Worm (Caenorhabditis elegans) whole organism, late embryonic: ENCODE results near the gene C45H4.18.

Experiments
- C08G9.2 ChIP-seq: sonication (generic microtip); optimal IDR thresholded peaks from 2 replicates; lab custom pipeline; 2016; ENCODE audit warnings: mild to moderate bottlenecking, missing genetic modification characterization, moderate library complexity, missing compliant biosample characterization
- K02D7.2 ChIP-seq: sonication (generic microtip); optimal IDR thresholded peaks from 2 replicates; lab custom pipeline; 2017; ENCODE audit warnings: mild to moderate bottlenecking, missing genetic modification characterization, missing compliant biosample characterization
- Y22D7AL.16 ChIP-seq: sonication (generic microtip); optimal IDR thresholded peaks from 2 replicates; lab custom pipeline; 2016; ENCODE audit warnings: missing genetic modification characterization, missing compliant biosample characterization
- ahr-1 ChIP-seq: sonication (generic microtip); optimal IDR thresholded peaks from 2 replicates; lab custom pipeline; 2016; ENCODE audit warnings: missing genetic modification characterization, missing compliant biosample characterization
- ceh-14 ChIP-seq: sonication (generic microtip); optimal IDR thresholded peaks from 2 replicates; lab custom pipeline; 2016; ENCODE audit warnings: missing genotype, missing genetic modification characterization, missing compliant biosample characterization
- ceh-18 ChIP-seq: sonication (generic microtip); optimal IDR thresholded peaks from 2 replicates; lab custom pipeline; 2016; ENCODE audit warnings: missing genetic modification characterization, missing compliant biosample characterization
- ceh-19 ChIP-seq: fragments of 200-800 bp; sonication (Bioruptor generic); optimal IDR thresholded peaks from 2 replicates; lab custom pipeline; 2018; ENCODE audit warnings: mild to moderate bottlenecking, missing genetic modification characterization, missing compliant biosample characterization
- ceh-22 ChIP-seq: sonication (generic microtip); optimal IDR thresholded peaks from 2 replicates; lab custom pipeline; 2017; ENCODE audit warnings: missing biosample characterization, missing genetic modification characterization
- ceh-24 ChIP-seq: sonication (generic microtip); optimal IDR thresholded peaks from 2 replicates; lab custom pipeline; 2016; ENCODE audit warnings: mild to moderate bottlenecking, missing genetic modification characterization, missing compliant biosample characterization
- ceh-31 ChIP-seq: sonication (generic microtip); optimal IDR thresholded peaks from 2 replicates; lab custom pipeline; 2016; ENCODE audit warnings: missing genetic modification characterization, missing compliant biosample characterization
- ceh-34 ChIP-seq: sonication (generic microtip); optimal IDR thresholded peaks from 2 replicates; lab custom pipeline; 2016; ENCODE audit warnings: mild to moderate bottlenecking, missing genetic modification characterization, missing compliant biosample characterization
- ceh-45 ChIP-seq: fragments of 200-800 bp; sonication (Bioruptor generic); IDR thresholded peaks from 2 replicates; pipeline ENCODE4 v1.3.6; 2022; ENCODE audit warnings: missing genetic modification reagents, missing genetic modification characterization, missing compliant biosample characterization
- ceh-48 ChIP-seq: sonication (generic microtip); optimal IDR thresholded peaks from 2 replicates; lab custom pipeline; 2016; ENCODE audit warnings: missing genetic modification characterization, inconsistent platforms, missing compliant biosample characterization
- ceh-6 ChIP-seq: fragments of 200-800 bp; sonication (Bioruptor generic); optimal IDR thresholded peaks from 2 replicates; lab custom pipeline; 2018; ENCODE audit warnings: mild to moderate bottlenecking, missing genetic modification characterization, missing compliant biosample characterization
- che-1 ChIP-seq: sonication (generic microtip); optimal IDR thresholded peaks from 2 replicates; lab custom pipeline; 2016; ENCODE audit warnings: mild to moderate bottlenecking, missing genetic modification characterization, missing compliant biosample characterization
- dmd-4 ChIP-seq: sonication (generic microtip); optimal IDR thresholded peaks from 2 replicates; lab custom pipeline; 2016; ENCODE audit warnings: borderline replicate concordance, missing genetic modification characterization, missing compliant biosample characterization
- elt-4 ChIP-seq: sonication (generic microtip); optimal IDR thresholded peaks from 2 replicates; lab custom pipeline; 2016; ENCODE audit warnings: missing genetic modification characterization, missing compliant biosample characterization
- eyg-1 ChIP-seq: sonication (generic microtip); optimal IDR thresholded peaks from 2 replicates; lab custom pipeline; 2016; ENCODE audit warnings: missing genotype, missing genetic modification characterization, missing compliant biosample characterization
- gmeb-2 ChIP-seq: sonication (generic microtip); optimal IDR thresholded peaks from 2 replicates; lab custom pipeline; 2016; ENCODE audit warnings: missing genetic modification characterization, inconsistent platforms, missing compliant biosample characterization
- hlh-30 ChIP-seq: sonication (generic microtip); optimal IDR thresholded peaks from 2 replicates; lab custom pipeline; 2017; ENCODE audit warnings: antibody characterized with exemption, missing genetic modification characterization, missing compliant biosample characterization; ENCODE audit not compliant: insufficient read depth
- hlh-6 ChIP-seq: sonication (generic microtip); optimal IDR thresholded peaks from 2 replicates; lab custom pipeline; 2016; ENCODE audit warnings: missing genotype, missing genetic modification characterization, missing compliant biosample characterization
- hlh-8 ChIP-seq: sonication (generic microtip); optimal IDR thresholded peaks from 2 replicates; lab custom pipeline; 2016; ENCODE audit warnings: missing genotype, missing genetic modification characterization, missing compliant biosample characterization
- mec-3 ChIP-seq: sonication (generic microtip); optimal IDR thresholded peaks from 2 replicates; lab custom pipeline; 2016; ENCODE audit warnings: borderline replicate concordance, missing genetic modification characterization, missing compliant biosample characterization
- nfya-1 ChIP-seq: sonication (generic microtip); optimal IDR thresholded peaks from 2 replicates; lab custom pipeline; 2017; ENCODE audit warnings: missing genetic modification characterization, mild to moderate bottlenecking, missing compliant biosample characterization, antibody characterized with exemption, moderate library complexity
- nhr-232 ChIP-seq: sonication (generic microtip); optimal IDR thresholded peaks from 2 replicates; lab custom pipeline; 2016; ENCODE audit warnings: missing genetic modification characterization, missing compliant biosample characterization
- pag-3 ChIP-seq: sonication (generic microtip); optimal IDR thresholded peaks from 2 replicates; lab custom pipeline; 2016; ENCODE audit warnings: missing compliant biosample characterization, missing genetic modification characterization, borderline replicate concordance
- pha-2 ChIP-seq: sonication (generic microtip); optimal IDR thresholded peaks from 2 replicates; lab custom pipeline; 2017; ENCODE audit warnings: mild to moderate bottlenecking, missing genetic modification characterization, missing compliant biosample characterization
- pqm-1 ChIP-seq: sonication (generic microtip); optimal IDR thresholded peaks from 2 replicates; lab custom pipeline; 2016; ENCODE audit warnings: missing genetic modification characterization, missing compliant biosample characterization
- ref-2 ChIP-seq: sonication (generic microtip); optimal IDR thresholded peaks from 2 replicates; lab custom pipeline; 2016; ENCODE audit warnings: missing genetic modification characterization, missing compliant biosample characterization
- sox-2 ChIP-seq: fragments of 200-800 bp; sonication (Bioruptor generic); IDR thresholded peaks from 2 replicates; pipeline ENCODE4 v1.3.6; 2022; ENCODE audit warnings: missing genetic modification reagents, missing genetic modification characterization, missing compliant biosample characterization
- sox-4 ChIP-seq: sonication (generic microtip); optimal IDR thresholded peaks from 2 replicates; lab custom pipeline; 2017; ENCODE audit warnings: mild to moderate bottlenecking, missing genetic modification characterization, inconsistent platforms, missing compliant biosample characterization
- tbx-2 ChIP-seq: sonication (generic microtip); optimal IDR thresholded peaks from 2 replicates; lab custom pipeline; 2016; ENCODE audit warnings: missing genetic modification characterization, missing compliant biosample characterization
- tbx-7 ChIP-seq: sonication (generic microtip); optimal IDR thresholded peaks from 2 replicates; lab custom pipeline; 2016; ENCODE audit warnings: missing genotype, missing genetic modification characterization, missing compliant biosample characterization
- unc-3 ChIP-seq, 2 experiments: fragments of 200-800 bp in 1 of 2; sonication (Bioruptor generic) in 1 of 2; sonication (generic microtip) in 1 of 2; conservative IDR thresholded peaks in 1 of 2; optimal IDR thresholded peaks in 1 of 2; 2 replicates each; pipeline versions ENCODE4 v1.3.6 to Lab custom; 2016 to 2022; ENCODE audit warnings: missing compliant biosample characterization in 2 of 2, missing genetic modification characterization in 2 of 2, missing genetic modification reagents in 1 of 2
- unc-42 ChIP-seq: sonication (generic microtip); optimal IDR thresholded peaks from 2 replicates; lab custom pipeline; 2016; ENCODE audit warnings: missing genotype, missing genetic modification characterization, missing compliant biosample characterization
- unc-55 ChIP-seq: sonication (generic microtip); optimal IDR thresholded peaks from 2 replicates; lab custom pipeline; 2017; ENCODE audit warnings: missing biosample characterization, missing genetic modification reagents, missing genetic modification characterization
- unc-86 ChIP-seq: sonication (generic microtip); optimal IDR thresholded peaks from 2 replicates; lab custom pipeline; 2016; ENCODE audit warnings: missing genetic modification characterization, missing compliant biosample characterization

C45H4.18 gene

ce11 chrV:2133512-2133911 lies 41.8 kb upstream of the C45H4.18 start:
- TF ChIP-seq ceh-22 (no peak), Y22D7AL.16 (tag; lab: Kevin White, UChicago) (no peak), ceh-6 (GFP tag; lab: Kevin White, UChicago) (no peak), unc-3 (GFP tag; conservative IDR thresholded peaks at IDR 0.05; lab: Robert Waterston, UW) (no peak), unc-3 (tag; optimal IDR thresholded peaks at IDR 0.05; lab: Kevin White, UChicago) (no peak), ref-2 (tag; lab: Kevin White, UChicago) (peak; percentile 50), ceh-31 (peak; percentile 62), ceh-48 (tag; lab: Kevin White, UChicago) (no peak), unc-55 (GFP tag; lab: Kevin White, UChicago) (no peak), C08G9.2 (tag; lab: Kevin White, UChicago) (no peak), hlh-30 (tag; lab: Kevin White, UChicago) (peak; percentile 71), sox-2 (GFP tag; lab: Robert Waterston, UW) (no peak), ceh-18 (tag; lab: Kevin White, UChicago) (peak; percentile 67), elt-4 (tag; lab: Kevin White, UChicago) (no peak), ahr-1 (no peak), gmeb-2 (no peak), hlh-8 (no peak), unc-42 (tag; lab: Kevin White, UChicago) (peak; percentile 0), che-1 (tag; lab: Kevin White, UChicago) (no peak), tbx-2 (tag; lab: Kevin White, UChicago) (peak; percentile 30), nhr-232 (tag; lab: Kevin White, UChicago) (no peak), eyg-1 (tag; lab: Kevin White, UChicago) (no peak), tbx-7 (tag; lab: Kevin White, UChicago) (no peak), ceh-45 (GFP tag; lab: Robert Waterston, UW) (no peak), unc-86 (tag; lab: Kevin White, UChicago) (no peak), pha-2 (tag; lab: Kevin White, UChicago) (no peak), ceh-14 (tag; lab: Kevin White, UChicago) (no peak), pag-3 (tag; lab: Kevin White, UChicago) (no peak), K02D7.2 (no peak), mec-3 (tag; lab: Kevin White, UChicago) (no peak), nfya-1 (tag; lab: Kevin White, UChicago) (peak; percentile 39), sox-4 (no peak), ceh-19 (GFP tag; lab: Kevin White, UChicago) (no peak), hlh-6 (no peak), ceh-34 (tag; lab: Kevin White, UChicago) (no peak)

ce11 chrV:2134340-2134739 lies 41.0 kb upstream of the C45H4.18 start:
- TF ChIP-seq unc-42 (tag; lab: Kevin White, UChicago) (peak; percentile 19), dmd-4 (no peak), hlh-30 (tag; lab: Kevin White, UChicago) (peak; percentile 56)

- peak; percentile 3 for TF ChIP-seq unc-42 (tag; lab: Kevin White, UChicago)
- TF ChIP-seq ceh-22 = no peak
- TF ChIP-seq ceh-24 (tag; lab: Kevin White, UChicago) = no peak
- no peak for TF ChIP-seq nfya-1 (tag; lab: Kevin White, UChicago)
- no peak for TF ChIP-seq ref-2 (tag; lab: Kevin White, UChicago)
- no peak for TF ChIP-seq C08G9.2 (tag; lab: Kevin White, UChicago)
- peak; percentile 21 for TF ChIP-seq sox-4
- no peak for TF ChIP-seq pqm-1 (tag; lab: Kevin White, UChicago)
- no peak for TF ChIP-seq ceh-18 (tag; lab: Kevin White, UChicago)
- TF ChIP-seq sox-2 (GFP tag; lab: Robert Waterston, UW) = no peak
- TF ChIP-seq, all 69 proteins: peak for 2
These were observed 40.0 kb upstream of the C45H4.18 start for ce11 chrV:2135323-2135722.
